Worm (Caenorhabditis elegans) whole organism, L3 larva: ENCODE results near the gene clec-184.

ENCODE experiments used
- ZK546.5 ChIP-seq: sonication (generic microtip); optimal IDR thresholded peaks from 2 replicates; lab custom pipeline; 2017; ENCODE audit warnings: missing biosample characterization, missing genetic modification characterization
- ama-1 ChIP-seq: fragments of 150-350 bp; optimal IDR thresholded peaks from 2 replicates; lab custom pipeline; 2018
- ceh-16 ChIP-seq: sonication (generic microtip); optimal IDR thresholded peaks from 2 replicates; lab custom pipeline; 2017; ENCODE audit warnings: missing biosample characterization, missing genetic modification characterization
- ceh-28 ChIP-seq: fragments of 150-350 bp; optimal IDR thresholded peaks from 2 replicates; lab custom pipeline; 2014; ENCODE audit warnings: missing biosample characterization, missing genetic modification reagents, missing genetic modification characterization
- ceh-9 ChIP-seq: sonication (generic microtip); optimal IDR thresholded peaks from 2 replicates; lab custom pipeline; 2018; ENCODE audit warnings: missing biosample characterization, missing genetic modification characterization
- daf-12 ChIP-seq: fragments of 150-350 bp; optimal IDR thresholded peaks from 2 replicates; lab custom pipeline; 2014; ENCODE audit warnings: missing biosample characterization, missing genetic modification reagents, missing genetic modification characterization
- egl-27 ChIP-seq: sonication (generic microtip); optimal IDR thresholded peaks from 4 replicates; lab custom pipeline; 2017; ENCODE audit warnings: missing biosample characterization, missing genetic modification reagents, missing genetic modification characterization
- egl-5 ChIP-seq: fragments of 150-350 bp; optimal IDR thresholded peaks from 2 replicates; lab custom pipeline; 2017; ENCODE audit warnings: missing biosample characterization, missing genetic modification reagents, missing genetic modification characterization, inconsistent platforms
- elt-1 ChIP-seq: fragments of 150-350 bp; optimal IDR thresholded peaks from 2 replicates; lab custom pipeline; 2014; ENCODE audit warnings: missing biosample characterization, missing genetic modification characterization
- elt-2 ChIP-seq: sonication (generic microtip); optimal IDR thresholded peaks from 2 replicates; lab custom pipeline; 2016; ENCODE audit warnings: missing genetic modification reagents, mild to moderate bottlenecking, missing genetic modification characterization, missing compliant biosample characterization
- elt-3 ChIP-seq, 3 experiments: fragments of 150-350 bp in 1 of 3; sonication (generic microtip) in 2 of 3; optimal IDR thresholded peaks; 2 replicates in 2 of 3; 4 replicates in 1 of 3; lab custom pipeline; 2014 to 2017; ENCODE audit warnings: missing biosample characterization in 3 of 3, missing genetic modification characterization in 3 of 3
- eor-1 ChIP-seq, 2 experiments: fragments of 150-350 bp; optimal IDR thresholded peaks; 2 replicates each; lab custom pipeline; 2014 to 2018; ENCODE audit warnings: missing biosample characterization in 2 of 2, missing genetic modification characterization in 2 of 2
- fkh-10 ChIP-seq: sonication (generic microtip); optimal IDR thresholded peaks from 2 replicates; lab custom pipeline; 2017; ENCODE audit warnings: missing biosample characterization, missing genetic modification reagents, missing genetic modification characterization
- fos-1 ChIP-seq: fragments of 150-350 bp; optimal IDR thresholded peaks from 2 replicates; lab custom pipeline; 2014; ENCODE audit warnings: missing biosample characterization, missing genetic modification characterization
- hmg-11 ChIP-seq: sonication (generic microtip); optimal IDR thresholded peaks from 2 replicates; lab custom pipeline; 2016; ENCODE audit warnings: missing genetic modification characterization, missing compliant biosample characterization
- jun-1 ChIP-seq: fragments of 150-350 bp; optimal IDR thresholded peaks from 2 replicates; lab custom pipeline; 2014; ENCODE audit warnings: missing biosample characterization, missing genetic modification reagents, missing genetic modification characterization
- lin-15B ChIP-seq: fragments of 150-350 bp; optimal IDR thresholded peaks from 2 replicates; lab custom pipeline; 2014; ENCODE audit warnings: missing biosample characterization, missing genetic modification characterization
- lsy-12 ChIP-seq: sonication (generic microtip); optimal IDR thresholded peaks from 2 replicates; lab custom pipeline; 2016; ENCODE audit warnings: mild to moderate bottlenecking, missing genetic modification characterization, missing compliant biosample characterization
- mdl-1 ChIP-seq: fragments of 150-350 bp; optimal IDR thresholded peaks from 2 replicates; lab custom pipeline; 2014; ENCODE audit warnings: missing biosample characterization, missing genetic modification characterization
- mml-1 ChIP-seq: fragments of 150-350 bp; sonication (generic microtip); optimal IDR thresholded peaks from 3 replicates; lab custom pipeline; 2014; ENCODE audit warnings: missing biosample characterization, missing genetic modification characterization
- nfya-1 ChIP-seq: sonication (generic microtip); optimal IDR thresholded peaks from 2 replicates; lab custom pipeline; 2017; ENCODE audit warnings: missing genetic modification characterization, mild to moderate bottlenecking, missing compliant biosample characterization, antibody characterized with exemption, moderate library complexity; ENCODE audit not compliant: insufficient read depth
- nhr-12 ChIP-seq: fragments of 150-350 bp; optimal IDR thresholded peaks from 2 replicates; lab custom pipeline; 2014; ENCODE audit warnings: missing biosample characterization, missing genetic modification characterization
- nhr-23 ChIP-seq: fragments of 150-350 bp; optimal IDR thresholded peaks from 2 replicates; lab custom pipeline; 2014; ENCODE audit warnings: missing biosample characterization, missing genetic modification reagents, missing genetic modification characterization
- nhr-237 ChIP-seq: fragments of 150-350 bp; optimal IDR thresholded peaks from 2 replicates; lab custom pipeline; 2014; ENCODE audit warnings: missing biosample characterization, missing genetic modification characterization
- nhr-25 ChIP-seq: sonication (generic microtip); optimal IDR thresholded peaks from 2 replicates; lab custom pipeline; 2017; ENCODE audit warnings: missing biosample characterization, missing genetic modification characterization
- nhr-28 ChIP-seq: fragments of 150-350 bp; optimal IDR thresholded peaks from 2 replicates; lab custom pipeline; 2014; ENCODE audit warnings: missing biosample characterization, missing genetic modification characterization
- nhr-43 ChIP-seq: sonication (generic microtip); optimal IDR thresholded peaks from 2 replicates; lab custom pipeline; 2016; ENCODE audit warnings: mild to moderate bottlenecking, missing genetic modification characterization, missing compliant biosample characterization; ENCODE audit not compliant: poor library complexity, severe bottlenecking
- nhr-67 ChIP-seq: fragments of 150-350 bp; optimal IDR thresholded peaks from 2 replicates; lab custom pipeline; 2014; ENCODE audit warnings: missing biosample characterization, missing genetic modification characterization
- nhr-77 ChIP-seq: fragments of 150-350 bp; optimal IDR thresholded peaks from 2 replicates; lab custom pipeline; 2014; ENCODE audit warnings: missing biosample characterization, missing genetic modification characterization
- pha-4 ChIP-seq: fragments of 150-350 bp; optimal IDR thresholded peaks from 2 replicates; lab custom pipeline; 2014; ENCODE audit warnings: missing biosample characterization, missing genetic modification reagents, missing genetic modification characterization
- pqm-1 ChIP-seq: fragments of 150-350 bp; optimal IDR thresholded peaks from 2 replicates; lab custom pipeline; 2017; ENCODE audit warnings: missing biosample characterization, missing genetic modification characterization, inconsistent platforms
- snpc-4 ChIP-seq: fragments of 150-350 bp; optimal IDR thresholded peaks from 2 replicates; lab custom pipeline; 2014; ENCODE audit warnings: missing biosample characterization, missing genetic modification characterization
- tbx-2 ChIP-seq: sonication (generic microtip); optimal IDR thresholded peaks from 2 replicates; lab custom pipeline; 2016; ENCODE audit warnings: mild to moderate bottlenecking, missing genetic modification characterization, missing compliant biosample characterization
- unc-39 ChIP-seq: sonication (generic microtip); optimal IDR thresholded peaks from 4 replicates; lab custom pipeline; 2017; ENCODE audit warnings: missing biosample characterization, missing genetic modification characterization
- unc-62 ChIP-seq: fragments of 150-350 bp; sonication (generic microtip); optimal IDR thresholded peaks from 4 replicates; lab custom pipeline; 2014; ENCODE audit warnings: missing biosample characterization, missing genetic modification reagents, missing genetic modification characterization
- ztf-11 ChIP-seq: fragments of 150-350 bp; optimal IDR thresholded peaks from 2 replicates; lab custom pipeline; 2014; ENCODE audit warnings: missing biosample characterization, missing genetic modification characterization
- ztf-4 ChIP-seq: fragments of 150-350 bp; optimal IDR thresholded peaks from 2 replicates; lab custom pipeline; 2014; ENCODE audit warnings: missing biosample characterization, missing genetic modification characterization

The clec-184 gene

ce11 chrIV:12396645-12397258 lies 35.7 kb upstream of the clec-184 start:
- TF ChIP-seq ceh-28 (tag; lab: Kevin White, UChicago) (peak; percentile 48), nhr-23 (tag; lab: Kevin White, UChicago) (peak; percentile 90), snpc-4 (tag; lab: Kevin White, UChicago) (no peak), ztf-11 (tag; lab: Kevin White, UChicago) (no peak), lsy-12 (tag; lab: Kevin White, UChicago) (peak; percentile 10), lin-15B (tag; lab: Kevin White, UChicago) (peak; percentile 2), ceh-9 (tag; lab: Kevin White, UChicago) (no peak), elt-3 (tag; optimal IDR thresholded peaks at IDR 0.05; lab: Kevin White, UChicago) (peak in 1 of 3 experiments; percentile 57), tbx-2 (tag; lab: Kevin White, UChicago) (no peak), unc-62 (GFP tag; lab: Kevin White, UChicago) (peak; percentile 54), nhr-25 (tag; lab: Kevin White, UChicago) (peak; percentile 96), nhr-43 (tag; lab: Kevin White, UChicago) (peak; percentile 61), jun-1 (peak; percentile 2), nfya-1 (peak; percentile 43)

- no peak for TF ChIP-seq nhr-67 (tag; lab: Kevin White, UChicago)
- TF ChIP-seq snpc-4 (tag; lab: Kevin White, UChicago): no peak
- TF ChIP-seq fkh-10 (GFP tag; lab: Kevin White, UChicago): no peak
- no peak for TF ChIP-seq lin-15B (tag; lab: Kevin White, UChicago)
- TF ChIP-seq jun-1: no peak
- no peak for TF ChIP-seq ZK546.5 (tag; lab: Kevin White, UChicago)
- TF ChIP-seq nhr-237 (tag; lab: Kevin White, UChicago): no peak
- no peak for TF ChIP-seq elt-3 (tag; optimal IDR thresholded peaks at IDR 0.05; lab: Kevin White, UChicago)
- no peak for TF ChIP-seq fos-1
Observed at ce11 chrIV:12398437-12398836, 34.0 kb upstream of the clec-184 start, which contains the start of gene acs-20. Gene acs-20, minus strand, starts transcription at chrIV:12398706.

ce11 chrIV:12399983-12400382 lies 32.5 kb upstream of the clec-184 start:
- TF ChIP-seq lsy-12 (tag; lab: Kevin White, UChicago) (no peak), hmg-11 (tag; lab: Kevin White, UChicago) (no peak), nhr-237 (tag; lab: Kevin White, UChicago) (no peak), ceh-28 (tag; lab: Kevin White, UChicago) (no peak), nhr-25 (tag; lab: Kevin White, UChicago) (peak; percentile 44), nhr-67 (tag; lab: Kevin White, UChicago) (no peak), ama-1 (lab: Kevin White, UChicago) (no peak), nhr-77 (no peak), eor-1 (tag; optimal IDR thresholded peaks at IDR 0.05; lab: Kevin White, UChicago) (no peak), egl-5 (tag; lab: Kevin White, UChicago) (no peak), ztf-4 (no peak), elt-2 (tag; lab: Kevin White, UChicago) (peak; percentile 85), unc-39 (no peak), mml-1 (tag; lab: Kevin White, UChicago) (no peak), mdl-1 (tag; lab: Kevin White, UChicago) (no peak), pha-4 (tag; lab: Kevin White, UChicago) (no peak), nhr-28 (tag; lab: Kevin White, UChicago) (no peak), fkh-10 (GFP tag; lab: Kevin White, UChicago) (no peak), daf-12 (tag; lab: Kevin White, UChicago) (no peak), egl-27 (tag; lab: Kevin White, UChicago) (no peak), pqm-1 (tag; lab: Kevin White, UChicago) (peak; percentile 19), elt-1 (tag; lab: Kevin White, UChicago) (no peak), tbx-2 (tag; lab: Kevin White, UChicago) (no peak), nhr-23 (tag; lab: Kevin White, UChicago) (no peak), jun-1 (no peak), elt-3 (tag; optimal IDR thresholded peaks at IDR 0.05; lab: Kevin White, UChicago) (peak in 1 of 3 experiments; percentile 83)

- peak; percentile 91 for TF ChIP-seq nhr-23 (tag; lab: Kevin White, UChicago)
- TF ChIP-seq nhr-25 (tag; lab: Kevin White, UChicago): peak; percentile 68
- no peak for TF ChIP-seq egl-5 (tag; lab: Kevin White, UChicago)
- peak in 1 of 3 experiments; percentile 1 for TF ChIP-seq elt-3 (tag; optimal IDR thresholded peaks at IDR 0.05; lab: Kevin White, UChicago)
- TF ChIP-seq nhr-12 (tag; lab: Kevin White, UChicago): no peak
- peak; percentile 68 for TF ChIP-seq nhr-43 (tag; lab: Kevin White, UChicago)
- TF ChIP-seq ceh-16 (tag; lab: Kevin White, UChicago): no peak
Observed at ce11 chrIV:12403440-12403839, 29.0 kb upstream of the clec-184 start.
